Fruit fly (Drosophila melanogaster) S2 (cell line): ENCODE results near the gene cDIP.

Source experiments
- CG8478 ChIP-seq: fragments of >200 bp; optimal IDR thresholded peaks from 2 replicates; lab custom pipeline; 2018
- CTCF ChIP-seq, 2 experiments: fragments of >200 bp; optimal IDR thresholded peaks; 2 replicates each; lab custom pipeline; 2018

- TF ChIP-seq CTCF (optimal IDR thresholded peaks at IDR 0.05; lab: Kevin White, UChicago) (no peak), CG8478 (lab: Kevin White, UChicago) (no peak)
These were observed 8.7 kb upstream of the cDIP start for dm6 chr3R:21169525-21170149.
